Worm (Caenorhabditis elegans) whole organism, L4 larva: Measurements from ENCODE around the gene pno-1.
A peak's percentile ranks its signal among the peaks of the same experiment; 100 is the strongest.

Experiments used
- T26A8.4 ChIP-seq: fragments of 200-800 bp; sonication (Bioruptor generic); IDR thresholded peaks from 2 replicates; pipeline ENCODE4 v1.3.6; 2022; ENCODE audit warnings: missing genetic modification characterization, missing compliant biosample characterization
- Y48G9A.11 ChIP-seq: fragments of 200-800 bp; sonication (Bioruptor generic); IDR thresholded peaks from 2 replicates; pipeline ENCODE4 v1.3.6; 2022; ENCODE audit warnings: missing genetic modification reagents, missing genetic modification characterization, missing compliant biosample characterization
- ZK546.5 ChIP-seq, 2 experiments: sonication (generic microtip); optimal IDR thresholded peaks; 2 replicates each; lab custom pipeline; 2017; ENCODE audit warnings: missing biosample characterization in 2 of 2, missing genetic modification characterization in 2 of 2
- aha-1 ChIP-seq: fragments of 150-350 bp; peaks from one replicate; lab custom pipeline; 2014; ENCODE audit warnings: missing biosample characterization, missing genetic modification characterization
- ama-1 ChIP-seq: fragments of 150-350 bp; optimal IDR thresholded peaks from 2 replicates; lab custom pipeline; 2014; ENCODE audit warnings: inconsistent platforms, mixed read lengths
- ceh-20 ChIP-seq: fragments of 200-800 bp; sonication (Bioruptor generic); IDR thresholded peaks from 2 replicates; pipeline ENCODE4 v1.3.6; 2022; ENCODE audit warnings: missing genetic modification reagents, missing genetic modification characterization, missing compliant biosample characterization
- ceh-32 ChIP-seq: sonication (generic microtip); optimal IDR thresholded peaks from 2 replicates; lab custom pipeline; 2016; ENCODE audit warnings: mild to moderate bottlenecking, missing genetic modification characterization, missing compliant biosample characterization; ENCODE audit not compliant: poor library complexity
- ceh-82 ChIP-seq: sonication (generic microtip); optimal IDR thresholded peaks from 2 replicates; lab custom pipeline; 2017; ENCODE audit warnings: missing biosample characterization, missing genetic modification characterization
- ces-1 ChIP-seq: fragments of 150-350 bp; sonication (generic microtip); optimal IDR thresholded peaks from 4 replicates; lab custom pipeline; 2014; ENCODE audit warnings: missing biosample characterization, missing genetic modification reagents, missing genetic modification characterization
- ctbp-1 ChIP-seq: fragments of 200-800 bp; sonication (Bioruptor generic); IDR thresholded peaks from 2 replicates; pipeline ENCODE4 v1.3.6; 2022; ENCODE audit warnings: missing genetic modification reagents, missing genetic modification characterization, missing compliant biosample characterization
- daf-19 ChIP-seq: fragments of 200-800 bp; sonication (Bioruptor generic); conservative IDR thresholded peaks from 2 replicates; pipeline ENCODE4 v1.3.6; 2022; ENCODE audit warnings: missing genetic modification characterization, missing compliant biosample characterization
- egl-43 ChIP-seq: fragments of 200-800 bp; sonication (Bioruptor generic); IDR thresholded peaks from 2 replicates; pipeline ENCODE4 v1.3.6; 2022; ENCODE audit warnings: missing genetic modification reagents, missing genetic modification characterization, missing compliant biosample characterization
- fkh-10 ChIP-seq: fragments of 150-350 bp; optimal IDR thresholded peaks from 2 replicates; lab custom pipeline; 2014; ENCODE audit warnings: missing biosample characterization, missing genetic modification reagents, missing genetic modification characterization
- hif-1 ChIP-seq, 2 experiments: sonication (generic microtip); optimal IDR thresholded peaks; 2 replicates each; lab custom pipeline; 2016 to 2017; ENCODE audit warnings: missing compliant biosample characterization in 2 of 2, missing genetic modification characterization in 2 of 2, missing genetic modification reagents in 2 of 2, missing genotype in 2 of 2, mild to moderate bottlenecking in 1 of 2
- hlh-11 ChIP-seq: fragments of 200-800 bp; sonication (Bioruptor generic); optimal IDR thresholded peaks from 2 replicates; lab custom pipeline; 2018; ENCODE audit warnings: mild to moderate bottlenecking, missing genetic modification characterization, missing compliant biosample characterization
- hmg-1.1 ChIP-seq: fragments of 200-800 bp; sonication (Bioruptor generic); IDR thresholded peaks from 2 replicates; pipeline ENCODE4 v1.3.6; 2022; ENCODE audit warnings: missing genetic modification reagents, missing genetic modification characterization, missing compliant biosample characterization
- lin-38 ChIP-seq: fragments of 200-800 bp; sonication (Bioruptor generic); IDR thresholded peaks from 2 replicates; pipeline ENCODE4 v1.3.6; 2022; ENCODE audit warnings: missing genetic modification reagents, missing genetic modification characterization, missing compliant biosample characterization
- lin-39 ChIP-seq: fragments of 150-350 bp; optimal IDR thresholded peaks from 2 replicates; lab custom pipeline; 2014; ENCODE audit warnings: missing biosample characterization, missing genetic modification reagents, missing genetic modification characterization
- lsy-2 ChIP-seq, 2 experiments: fragments of 150-350 bp in 1 of 2; sonication (generic microtip) in 1 of 2; optimal IDR thresholded peaks; 2 replicates each; lab custom pipeline; 2014 to 2017; ENCODE audit warnings: missing biosample characterization in 2 of 2, missing genetic modification characterization in 2 of 2
- nhr-10 ChIP-seq: fragments of 150-350 bp; optimal IDR thresholded peaks from 2 replicates; lab custom pipeline; 2014; ENCODE audit warnings: missing biosample characterization, missing genetic modification characterization
- nhr-11 ChIP-seq: fragments of 150-350 bp; optimal IDR thresholded peaks from 2 replicates; lab custom pipeline; 2014; ENCODE audit warnings: missing biosample characterization, missing genetic modification characterization
- nhr-28 ChIP-seq: fragments of 150-350 bp; optimal IDR thresholded peaks from 2 replicates; lab custom pipeline; 2014; ENCODE audit warnings: missing biosample characterization, missing genetic modification characterization
- sdz-12 ChIP-seq: fragments of 200-800 bp; sonication (Bioruptor generic); optimal IDR thresholded peaks from 2 replicates; lab custom pipeline; 2018; ENCODE audit warnings: mild to moderate bottlenecking, missing genetic modification characterization, missing compliant biosample characterization
- set-16 ChIP-seq: fragments of 200-800 bp; sonication (Bioruptor generic); IDR thresholded peaks from 2 replicates; pipeline ENCODE4 v1.3.6; 2022; ENCODE audit warnings: missing genetic modification reagents, missing genetic modification characterization, missing compliant biosample characterization
- snpc-1.2 ChIP-seq: fragments of 200-800 bp; sonication (Bioruptor generic); IDR thresholded peaks from 2 replicates; pipeline ENCODE4 v1.3.6; 2022; ENCODE audit warnings: missing genetic modification reagents, missing genetic modification characterization, missing compliant biosample characterization
- tra-1 ChIP-seq: fragments of 200-800 bp; sonication (Bioruptor generic); IDR thresholded peaks from 2 replicates; pipeline ENCODE4 v1.3.6; 2022; ENCODE audit warnings: missing genetic modification reagents, missing genetic modification characterization, missing compliant biosample characterization
- unc-62 ChIP-seq, 3 experiments: fragments of 150-350 bp in 1 of 3; sonication (generic microtip); optimal IDR thresholded peaks in 2 of 3; peaks in 1 of 3; 1 replicate in 1 of 3; 2 replicates in 2 of 3; lab custom pipeline; 2014 to 2017; ENCODE audit warnings: missing biosample characterization in 3 of 3, missing genetic modification characterization in 3 of 3, missing genetic modification reagents in 3 of 3, missing genotype in 1 of 3
- ztf-7 ChIP-seq: fragments of 150-350 bp; optimal IDR thresholded peaks from 2 replicates; lab custom pipeline; 2014; ENCODE audit warnings: missing biosample characterization, missing genetic modification characterization

pno-1 gene

DNA sequence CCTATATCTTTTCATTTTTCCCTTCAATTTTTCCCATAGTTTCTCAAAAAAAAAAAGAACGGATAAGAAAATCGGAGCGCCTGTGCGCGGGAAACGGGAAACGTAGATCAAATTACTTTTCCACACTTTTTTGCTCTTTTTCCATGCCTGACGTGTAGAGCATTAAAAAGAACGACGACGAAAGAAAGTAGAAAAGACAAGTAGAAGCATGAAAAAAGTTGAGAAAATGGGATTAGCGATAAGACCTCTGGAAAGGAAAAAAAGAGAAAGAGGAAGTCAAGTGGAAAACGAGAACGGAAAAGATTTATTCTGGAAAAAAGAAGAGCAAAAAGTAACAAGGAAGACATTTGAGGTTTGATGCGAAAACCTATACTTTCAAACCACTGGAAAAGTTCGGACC lies 14.2 kb downstream of the pno-1 start:
- TF ChIP-seq ama-1 (no peak), ces-1 (GFP tag; lab: Kevin White, UChicago) (peak; percentile 64), lsy-2 (tag; optimal IDR thresholded peaks at IDR 0.05; lab: Kevin White, UChicago) (peak in 1 of 2 experiments; percentile 1), fkh-10 (GFP tag; lab: Kevin White, UChicago) (peak; percentile 83), ctbp-1 (0 out of 2 replicates have a peak, but pooled peaks have one; percentile 20)

DNA sequence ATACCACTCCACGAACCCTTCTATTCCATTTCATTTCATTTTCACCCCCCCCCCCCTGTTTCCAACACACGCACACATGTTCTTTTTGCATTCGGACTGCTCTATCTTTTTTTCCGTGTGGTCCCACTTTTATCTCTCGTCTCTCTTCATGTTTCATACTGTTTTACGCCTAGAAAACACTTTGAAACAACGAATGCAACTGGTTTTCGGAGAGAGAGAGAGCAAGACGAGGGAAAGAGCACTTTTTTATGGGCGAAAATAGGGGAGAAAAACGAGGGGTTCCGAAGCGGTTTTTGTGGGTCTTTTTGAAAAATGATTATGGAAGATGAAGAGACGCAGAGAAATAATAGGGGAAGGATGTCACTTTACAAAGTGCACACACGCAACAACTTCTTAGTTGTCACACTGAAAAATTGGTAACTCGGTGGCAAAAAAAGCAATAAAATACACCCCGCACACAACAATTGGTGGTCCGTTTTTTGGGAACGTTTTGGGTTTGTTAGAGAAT lies 15.4 kb downstream of the pno-1 start:
- TF ChIP-seq hmg-1.1 (GFP tag; lab: Robert Waterston, UW): 0 out of 2 replicates have a peak, but pooled peaks have one; percentile 38
- no peak for TF ChIP-seq daf-19 (GFP tag; lab: Robert Waterston, UW)
- TF ChIP-seq hif-1 (tag; optimal IDR thresholded peaks at IDR 0.05; lab: Kevin White, UChicago): no peak
- TF ChIP-seq lsy-2 (tag; optimal IDR thresholded peaks at IDR 0.05; lab: Kevin White, UChicago): peak in 1 of 2 experiments; percentile 6
- no peak for TF ChIP-seq ceh-82 (tag; lab: Kevin White, UChicago)
- 0 out of 2 replicates have a peak, but pooled peaks have one; percentile 42 for TF ChIP-seq tra-1 (GFP tag; lab: Robert Waterston, UW)
- TF ChIP-seq T26A8.4 (GFP tag; lab: Robert Waterston, UW): no peak
- peak in 1 of 2 experiments; percentile 32 for TF ChIP-seq unc-62 (GFP tag; optimal IDR thresholded peaks at IDR 0.05 in 1 of 2; lab: Kevin White, UChicago)
- no peak for TF ChIP-seq unc-62 (tag; optimal IDR thresholded peaks at IDR 0.05; lab: Kevin White, UChicago)
- TF ChIP-seq Y48G9A.11: no peak
- 0 out of 2 replicates have a peak, but pooled peaks have one; percentile 10 for TF ChIP-seq egl-43
- peak; percentile 8 for TF ChIP-seq nhr-11
- peak; percentile 12 for TF ChIP-seq hlh-11 (tag; lab: Kevin White, UChicago)

- no peak for TF ChIP-seq ztf-7 (tag; lab: Kevin White, UChicago)
- TF ChIP-seq aha-1 (tag; lab: Kevin White, UChicago): peak; percentile 16
Measured at ce11 chrII:9725056-9725455, 17.6 kb downstream of the pno-1 start.

DNA sequence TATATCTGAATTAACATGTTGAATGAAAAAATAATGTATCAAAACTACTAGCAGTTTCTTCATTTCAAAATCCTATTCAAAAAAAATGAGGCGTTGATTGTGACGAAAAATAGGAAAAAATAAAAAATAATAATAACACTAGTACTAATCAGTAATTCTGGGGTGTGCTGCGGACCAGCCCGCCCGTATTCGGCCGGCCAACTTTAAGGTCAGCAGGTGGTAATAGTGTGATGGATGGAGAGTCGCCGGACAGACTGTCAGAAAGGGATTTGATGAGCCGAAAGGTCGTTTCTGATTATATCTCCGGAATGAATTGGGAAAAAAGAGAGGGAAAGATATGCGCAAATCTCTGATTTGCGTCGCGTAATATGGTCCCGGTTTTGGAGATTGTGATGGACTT lies 18.2 kb downstream of the pno-1 start, which contains the start of gene cutl-2:
TSS of gene cutl-2 (minus strand) at position 210 of the 400 bp plus-strand sequence.
- TF ChIP-seq set-16 (no peak), nhr-28 (tag; lab: Kevin White, UChicago) (no peak), unc-62 (GFP tag; optimal IDR thresholded peaks at IDR 0.05 in 1 of 2; lab: Kevin White, UChicago) (peak in 1 of 2 experiments; percentile 36), unc-62 (tag; optimal IDR thresholded peaks at IDR 0.05; lab: Kevin White, UChicago) (no peak), ZK546.5 (tag; optimal IDR thresholded peaks at IDR 0.05; lab: Kevin White, UChicago) (no peak)

DNA sequence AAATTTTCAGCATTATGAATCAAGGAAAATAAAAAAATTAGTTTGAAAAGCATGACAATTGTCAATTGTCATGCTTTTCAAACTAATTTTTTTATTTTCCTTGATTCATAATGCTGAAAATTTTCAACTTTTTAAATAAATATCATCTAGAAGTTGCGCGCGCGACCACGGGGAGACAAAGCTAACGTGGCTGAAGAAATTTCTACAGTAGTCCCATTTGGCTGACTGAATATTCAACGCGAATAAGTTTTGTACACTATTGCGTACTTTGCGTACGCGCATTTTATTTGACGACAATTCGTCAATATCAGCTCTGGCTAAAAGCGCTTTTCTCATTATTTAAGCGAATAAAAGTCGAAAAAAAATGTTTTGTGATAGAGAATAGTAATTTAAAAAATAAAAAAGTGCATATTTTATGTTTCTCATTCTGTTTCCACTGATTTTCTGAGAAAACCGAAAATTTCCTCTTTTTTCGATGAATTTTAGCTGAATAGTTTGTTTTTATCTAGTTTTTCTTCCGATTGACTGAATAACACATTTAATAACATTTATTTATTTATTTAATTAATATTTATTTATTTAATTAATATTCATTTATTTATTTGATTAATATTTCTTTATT lies 23.9 kb downstream of the pno-1 start, which contains the start of gene Y53C12A.11:
TSS of gene Y53C12A.11 (minus strand) at position 68 of the 622 bp plus-strand sequence.
- TF ChIP-seq snpc-1.2 (GFP tag; lab: Robert Waterston, UW) (0 out of 2 replicates have a peak, but pooled peaks have one; percentile 24), Y48G9A.11 (peak; percentile 86), lsy-2 (tag; optimal IDR thresholded peaks at IDR 0.05; lab: Kevin White, UChicago) (peak in 1 of 2 experiments; percentile 36), lin-38 (GFP tag; lab: Robert Waterston, UW) (peak; percentile 77)
- TF ChIP-seq, all 104 proteins: peak for 4; not testable (repeated sequence) for 100

ce11 chrII:9717904-9718303 lies 24.8 kb downstream of the pno-1 start, which contains the start of gene Y53C12A.6:
Y53C12A.6 (minus strand) TSS chrII:9718004.
- TF ChIP-seq nhr-11 (no peak), hlh-11 (tag; lab: Kevin White, UChicago) (no peak), ceh-32 (tag; lab: Kevin White, UChicago) (no peak), sdz-12 (no peak), ceh-20 (GFP tag; lab: Robert Waterston, UW) (no peak), ztf-7 (tag; lab: Kevin White, UChicago) (no peak), hmg-1.1 (GFP tag; lab: Robert Waterston, UW) (no peak), lin-39 (tag; lab: Kevin White, UChicago) (no peak), nhr-10 (tag; lab: Kevin White, UChicago) (no peak)
- TF ChIP-seq, all 104 proteins: peak for 0
